Worm (Caenorhabditis elegans) whole organism, L4 larva: ENCODE results near the gene F08F1.9.

ENCODE experiments used
- D1046.2 ChIP-seq: fragments of 200-800 bp; sonication (Bioruptor generic); IDR thresholded peaks from 2 replicates; pipeline ENCODE4 v1.3.6; 2022; ENCODE audit warnings: missing genetic modification characterization, missing compliant biosample characterization
- T20F7.1 ChIP-seq: fragments of 200-800 bp; sonication (Bioruptor generic); optimal IDR thresholded peaks from 2 replicates; lab custom pipeline; 2018; ENCODE audit warnings: mild to moderate bottlenecking, missing genetic modification characterization, missing compliant biosample characterization
- T26A8.4 ChIP-seq: fragments of 200-800 bp; sonication (Bioruptor generic); IDR thresholded peaks from 2 replicates; pipeline ENCODE4 v1.3.6; 2022; ENCODE audit warnings: missing genetic modification characterization, missing compliant biosample characterization
- Y48G9A.11 ChIP-seq: fragments of 200-800 bp; sonication (Bioruptor generic); IDR thresholded peaks from 2 replicates; pipeline ENCODE4 v1.3.6; 2022; ENCODE audit warnings: missing genetic modification reagents, missing genetic modification characterization, missing compliant biosample characterization
- Y5F2A.4 ChIP-seq: fragments of 200-800 bp; sonication (Bioruptor generic); optimal IDR thresholded peaks from 2 replicates; lab custom pipeline; 2018; ENCODE audit warnings: mild to moderate bottlenecking, missing genetic modification characterization, missing compliant biosample characterization
- Y75B8A.6 ChIP-seq: fragments of 200-800 bp; sonication (Bioruptor generic); IDR thresholded peaks from 2 replicates; pipeline ENCODE4 v1.3.6; 2022; ENCODE audit warnings: missing genetic modification reagents, missing genetic modification characterization, missing compliant biosample characterization
- ZK337.2 ChIP-seq: fragments of 200-800 bp; sonication (Bioruptor generic); IDR thresholded peaks from 2 replicates; pipeline ENCODE4 v1.3.6; 2022; ENCODE audit warnings: missing genetic modification reagents, missing genetic modification characterization, missing compliant biosample characterization
- aly-2 ChIP-seq: sonication (generic microtip); optimal IDR thresholded peaks from 2 replicates; lab custom pipeline; 2018; ENCODE audit warnings: missing biosample characterization, missing genetic modification characterization
- ceh-44 ChIP-seq: fragments of 200-800 bp; sonication (Bioruptor generic); IDR thresholded peaks from 2 replicates; pipeline ENCODE4 v1.3.6; 2022; ENCODE audit warnings: missing genetic modification reagents, missing genetic modification characterization, missing compliant biosample characterization
- ceh-82 ChIP-seq: sonication (generic microtip); optimal IDR thresholded peaks from 2 replicates; lab custom pipeline; 2017; ENCODE audit warnings: missing biosample characterization, missing genetic modification characterization
- daf-16 ChIP-seq, 3 experiments: sonication (generic microtip); optimal IDR thresholded peaks; 2 replicates each; lab custom pipeline; 2016 to 2017; ENCODE audit warnings: missing genetic modification characterization in 3 of 3, missing genetic modification reagents in 3 of 3, mild to moderate bottlenecking in 2 of 3, missing compliant biosample characterization in 2 of 3, missing biosample characterization in 1 of 3, moderate library complexity in 1 of 3
- daf-8 ChIP-seq: fragments of 200-800 bp; sonication (Bioruptor generic); IDR thresholded peaks from 2 replicates; pipeline ENCODE4 v1.3.6; 2022; ENCODE audit warnings: missing genetic modification characterization, missing compliant biosample characterization
- dmd-9 ChIP-seq: fragments of 200-800 bp; sonication (Bioruptor generic); IDR thresholded peaks from 2 replicates; pipeline ENCODE4 v1.3.6; 2022; ENCODE audit warnings: missing genetic modification reagents, missing genetic modification characterization, missing compliant biosample characterization
- dve-1 ChIP-seq: sonication (generic microtip); optimal IDR thresholded peaks from 2 replicates; lab custom pipeline; 2017; ENCODE audit warnings: antibody characterized with exemption, mild to moderate bottlenecking, missing genetic modification characterization, missing compliant biosample characterization; ENCODE audit not compliant: insufficient read depth
- egl-43 ChIP-seq: fragments of 200-800 bp; sonication (Bioruptor generic); IDR thresholded peaks from 2 replicates; pipeline ENCODE4 v1.3.6; 2022; ENCODE audit warnings: missing genetic modification reagents, missing genetic modification characterization, missing compliant biosample characterization
- gei-8 ChIP-seq: fragments of 200-800 bp; sonication (Bioruptor generic); optimal IDR thresholded peaks from 2 replicates; lab custom pipeline; 2018; ENCODE audit warnings: mild to moderate bottlenecking, missing genetic modification characterization, missing compliant biosample characterization
- hif-1 ChIP-seq, 2 experiments: sonication (generic microtip); optimal IDR thresholded peaks; 2 replicates each; lab custom pipeline; 2016 to 2017; ENCODE audit warnings: missing compliant biosample characterization in 2 of 2, missing genetic modification characterization in 2 of 2, missing genetic modification reagents in 2 of 2, missing genotype in 2 of 2, mild to moderate bottlenecking in 1 of 2
- hlh-11 ChIP-seq: fragments of 200-800 bp; sonication (Bioruptor generic); optimal IDR thresholded peaks from 2 replicates; lab custom pipeline; 2018; ENCODE audit warnings: mild to moderate bottlenecking, missing genetic modification characterization, missing compliant biosample characterization
- hmg-1.1 ChIP-seq: fragments of 200-800 bp; sonication (Bioruptor generic); IDR thresholded peaks from 2 replicates; pipeline ENCODE4 v1.3.6; 2022; ENCODE audit warnings: missing genetic modification reagents, missing genetic modification characterization, missing compliant biosample characterization
- lin-1 ChIP-seq: fragments of 200-800 bp; sonication (Bioruptor generic); IDR thresholded peaks from 2 replicates; pipeline ENCODE4 v1.3.6; 2022; ENCODE audit warnings: missing genetic modification reagents, missing genetic modification characterization, missing compliant biosample characterization
- lin-29 ChIP-seq: fragments of 200-800 bp; sonication (Bioruptor generic); IDR thresholded peaks from 2 replicates; pipeline ENCODE4 v1.3.6; 2022; ENCODE audit warnings: missing genetic modification reagents, missing genetic modification characterization, missing compliant biosample characterization
- lin-39 ChIP-seq: fragments of 150-350 bp; optimal IDR thresholded peaks from 2 replicates; lab custom pipeline; 2014; ENCODE audit warnings: missing biosample characterization, missing genetic modification reagents, missing genetic modification characterization
- mdt-29 ChIP-seq: fragments of 200-800 bp; sonication (Bioruptor generic); IDR thresholded peaks from 2 replicates; pipeline ENCODE4 v1.3.6; 2022; ENCODE audit warnings: missing genetic modification reagents, missing genetic modification characterization, missing compliant biosample characterization
- nhr-102 ChIP-seq: sonication (generic microtip); optimal IDR thresholded peaks from 2 replicates; lab custom pipeline; 2016; ENCODE audit warnings: mild to moderate bottlenecking, missing genetic modification characterization, moderate library complexity, missing compliant biosample characterization
- nhr-237 ChIP-seq: sonication (generic microtip); optimal IDR thresholded peaks from 2 replicates; lab custom pipeline; 2017; ENCODE audit warnings: missing biosample characterization, missing genetic modification characterization
- nhr-41 ChIP-seq: fragments of 200-800 bp; sonication (Bioruptor generic); IDR thresholded peaks from 2 replicates; pipeline ENCODE4 v1.3.6; 2022; ENCODE audit warnings: missing genetic modification reagents, missing genetic modification characterization, missing compliant biosample characterization
- pqm-1 ChIP-seq: sonication (generic microtip); optimal IDR thresholded peaks from 2 replicates; lab custom pipeline; 2017; ENCODE audit warnings: missing biosample characterization, missing genetic modification characterization
- sdz-12 ChIP-seq: fragments of 200-800 bp; sonication (Bioruptor generic); optimal IDR thresholded peaks from 2 replicates; lab custom pipeline; 2018; ENCODE audit warnings: mild to moderate bottlenecking, missing genetic modification characterization, missing compliant biosample characterization
- skn-1 ChIP-seq: fragments of 150-350 bp; optimal IDR thresholded peaks from 2 replicates; lab custom pipeline; 2014; ENCODE audit warnings: missing biosample characterization, missing genetic modification characterization
- unc-62 ChIP-seq, 3 experiments: fragments of 150-350 bp in 1 of 3; sonication (generic microtip); optimal IDR thresholded peaks in 2 of 3; peaks in 1 of 3; 1 replicate in 1 of 3; 2 replicates in 2 of 3; lab custom pipeline; 2014 to 2017; ENCODE audit warnings: missing biosample characterization in 3 of 3, missing genetic modification characterization in 3 of 3, missing genetic modification reagents in 3 of 3, missing genotype in 1 of 3
- zag-1 ChIP-seq: fragments of 150-350 bp; optimal IDR thresholded peaks from 2 replicates; lab custom pipeline; 2014; ENCODE audit warnings: missing biosample characterization, missing genetic modification characterization
- zip-11 ChIP-seq: fragments of 200-800 bp; sonication (Bioruptor generic); IDR thresholded peaks from 2 replicates; pipeline ENCODE4 v1.3.6; 2022; ENCODE audit warnings: missing genetic modification characterization, missing compliant biosample characterization
- ztf-11 ChIP-seq: fragments of 150-350 bp; optimal IDR thresholded peaks from 2 replicates; lab custom pipeline; 2014; ENCODE audit warnings: missing biosample characterization, missing genetic modification characterization

The F08F1.9 gene

DNA sequence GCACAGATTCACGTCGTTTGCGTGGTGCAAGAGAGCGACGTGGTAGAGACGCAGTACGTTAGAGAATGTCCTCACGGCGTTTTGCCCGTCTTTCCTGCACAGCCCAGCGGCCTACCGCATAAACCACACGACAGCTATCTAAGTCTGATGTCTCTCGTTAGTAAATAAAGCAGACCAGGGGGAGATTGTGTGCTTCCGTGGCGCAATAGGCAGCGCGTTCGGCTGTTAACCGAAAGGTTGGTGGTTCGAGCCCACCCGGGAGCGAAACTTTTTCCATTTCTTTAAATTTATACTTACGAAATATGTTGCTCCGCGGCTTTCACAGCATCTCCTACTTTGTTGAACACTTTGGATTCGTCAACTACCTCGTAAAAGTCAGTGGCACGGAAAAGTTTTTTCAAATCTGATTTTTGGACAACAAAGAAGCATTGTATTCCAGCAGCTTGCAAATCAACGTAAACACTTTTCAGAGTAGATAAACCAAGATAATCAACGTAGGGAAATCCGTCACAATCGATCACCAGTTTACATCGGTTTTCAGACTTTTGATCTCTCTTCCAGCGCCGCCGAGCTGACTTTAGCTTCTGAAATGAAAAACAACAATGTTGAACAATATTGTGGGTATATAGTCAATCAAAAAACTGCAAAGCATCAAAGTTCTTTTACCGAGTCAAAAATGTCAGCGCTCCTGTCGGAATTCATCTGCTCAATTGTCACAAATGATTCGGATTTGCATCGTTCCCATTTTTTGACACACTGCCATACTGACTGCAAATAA lies 6.2 kb downstream of the F08F1.9 start (continued):
- TF ChIP-seq Y5F2A.4 (GFP tag; lab: Kevin White, UChicago) (peak; percentile 80), dmd-9 (GFP tag; lab: Robert Waterston, UW) (peak; percentile 95), ZK337.2 (GFP tag; lab: Robert Waterston, UW) (peak; percentile 90), nhr-41 (GFP tag; lab: Robert Waterston, UW) (peak; percentile 89), lin-29 (GFP tag; lab: Robert Waterston, UW) (peak; percentile 67), gei-8 (GFP tag; lab: Kevin White, UChicago) (peak; percentile 93), ceh-82 (tag; lab: Kevin White, UChicago) (no peak), lin-1 (peak; percentile 94), ceh-44 (peak; percentile 94), zag-1 (tag; lab: Kevin White, UChicago) (peak; percentile 24), nhr-102 (tag; lab: Kevin White, UChicago) (peak; percentile 90), daf-8 (no peak), skn-1 (tag; lab: Kevin White, UChicago) (no peak)
- TF ChIP-seq, all 104 proteins: peak for 82

DNA sequence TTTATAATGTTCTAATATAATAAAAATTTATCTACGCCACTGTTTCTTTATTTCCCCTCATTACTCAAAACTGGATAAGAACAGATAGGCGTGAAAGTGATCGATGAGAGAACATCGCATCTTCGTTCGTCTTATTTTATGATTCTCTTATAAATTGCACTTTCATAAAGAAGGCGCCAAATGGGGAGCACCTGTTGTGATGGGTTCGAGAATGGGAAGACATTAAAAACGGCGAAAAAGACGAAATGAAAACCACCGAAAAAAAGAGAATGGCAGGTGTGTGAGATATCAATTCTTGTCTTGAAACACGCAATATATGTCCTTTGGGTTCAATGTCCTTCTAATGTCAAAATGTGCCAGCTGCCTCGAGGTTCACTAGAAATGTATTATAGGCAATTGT lies 16.4 kb downstream of the F08F1.9 start:
- no peak for TF ChIP-seq T26A8.4 (GFP tag; lab: Robert Waterston, UW)
- no peak for TF ChIP-seq hif-1 (tag; optimal IDR thresholded peaks at IDR 0.05; lab: Kevin White, UChicago)
- TF ChIP-seq egl-43: no peak
- no peak for TF ChIP-seq zip-11 (GFP tag; lab: Robert Waterston, UW)
- no peak for TF ChIP-seq aly-2
- no peak for TF ChIP-seq sdz-12
- TF ChIP-seq lin-39: no peak
- no peak for TF ChIP-seq ztf-11
- no peak for TF ChIP-seq hmg-1.1 (GFP tag; lab: Robert Waterston, UW)

DNA sequence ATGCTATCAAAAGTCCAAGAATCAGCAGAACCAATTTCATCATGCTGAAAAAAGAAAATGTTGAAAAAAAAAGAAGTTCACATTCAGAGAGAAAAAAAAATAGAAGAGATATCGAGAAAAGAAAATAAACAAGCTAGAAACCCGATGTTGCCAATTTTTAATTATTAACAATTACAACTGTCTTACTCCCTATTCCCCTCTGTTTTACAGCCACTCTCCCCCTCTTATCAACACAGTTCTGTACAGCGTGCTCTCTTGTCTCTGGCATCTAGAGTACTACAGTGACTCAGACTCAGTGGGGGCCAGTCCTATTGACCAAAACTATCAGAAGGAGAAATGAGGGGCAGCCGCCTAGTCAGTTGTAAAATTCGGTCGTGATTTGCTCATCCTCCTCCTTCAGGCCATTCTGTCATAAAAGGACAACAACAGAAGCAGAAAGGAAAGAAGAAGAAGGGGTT lies 18.1 kb downstream of the F08F1.9 start, which contains the start of gene wrk-1:
Gene wrk-1 (minus strand): TSS at position 51 of the 458 bp plus-strand sequence.
- TF ChIP-seq nhr-237 (tag; lab: Kevin White, UChicago) (no peak), hlh-11 (tag; lab: Kevin White, UChicago) (peak; percentile 27), dve-1 (tag; lab: Kevin White, UChicago) (peak; percentile 43), daf-16 (GFP tag; optimal IDR thresholded peaks at IDR 0.05; lab: Kevin White, UChicago) (no peak), daf-16 (tag; optimal IDR thresholded peaks at IDR 0.05; lab: Kevin White, UChicago) (peak; percentile 35), pqm-1 (tag; lab: Kevin White, UChicago) (peak; percentile 43), ceh-44 (no peak), Y75B8A.6 (GFP tag; lab: Robert Waterston, UW) (no peak), unc-62 (GFP tag; optimal IDR thresholded peaks at IDR 0.05 in 1 of 2; lab: Kevin White, UChicago) (peak in 1 of 2 experiments; percentile 93), unc-62 (tag; optimal IDR thresholded peaks at IDR 0.05; lab: Kevin White, UChicago) (no peak), D1046.2 (no peak), Y48G9A.11 (no peak)

DNA sequence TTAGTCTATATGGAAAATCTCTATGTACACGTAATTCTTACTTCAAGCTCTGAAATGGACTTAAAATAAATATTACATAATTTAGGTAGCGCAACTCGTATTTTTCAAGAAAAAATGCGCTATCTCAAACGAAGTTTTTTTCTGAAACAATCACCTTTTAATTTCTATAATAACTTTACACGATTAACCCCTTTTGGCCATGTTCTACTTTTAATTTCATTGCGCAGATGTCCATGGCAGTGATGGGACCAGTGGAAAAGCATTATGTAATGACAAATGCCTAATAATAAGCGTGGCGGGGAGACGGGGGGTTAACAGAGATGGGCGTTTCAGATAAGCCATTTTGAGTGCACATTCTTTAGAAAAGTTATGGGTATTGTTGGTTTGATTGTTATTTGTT lies 19.1 kb downstream of the F08F1.9 start:
- TF ChIP-seq mdt-29 (GFP tag; lab: Robert Waterston, UW): no peak
- TF ChIP-seq unc-62 (GFP tag; optimal IDR thresholded peaks at IDR 0.05 in 1 of 2; lab: Kevin White, UChicago): peak in 1 of 2 experiments; percentile 67
- no peak for TF ChIP-seq unc-62 (tag; optimal IDR thresholded peaks at IDR 0.05; lab: Kevin White, UChicago)
- no peak for TF ChIP-seq T20F7.1
